Worm (Caenorhabditis elegans) whole organism, L2 larva: ENCODE measurements around the gene srb-16.

ENCODE experiments used
- blmp-1 ChIP-seq: sonication (generic microtip); optimal IDR thresholded peaks from 2 replicates; lab custom pipeline; 2017; ENCODE audit warnings: missing genetic modification characterization, mild to moderate bottlenecking, missing compliant biosample characterization, antibody characterized with exemption, moderate library complexity; ENCODE audit not compliant: insufficient read depth
- lin-39 ChIP-seq: fragments of 150-350 bp; optimal IDR thresholded peaks from 2 replicates; lab custom pipeline; 2014; ENCODE audit warnings: missing biosample characterization, missing genetic modification reagents, missing genetic modification characterization
- nhr-10 ChIP-seq: sonication (generic microtip); optimal IDR thresholded peaks from 2 replicates; lab custom pipeline; 2017; ENCODE audit warnings: missing biosample characterization, missing genetic modification characterization
- nhr-25 ChIP-seq: fragments of 150-350 bp; sonication (generic microtip); optimal IDR thresholded peaks from 3 replicates; lab custom pipeline; 2014; ENCODE audit warnings: missing biosample characterization, missing genetic modification characterization
- skn-1 ChIP-seq: sonication (generic microtip); optimal IDR thresholded peaks from 2 replicates; lab custom pipeline; 2017; ENCODE audit warnings: missing biosample characterization, missing genetic modification characterization
- unc-62 ChIP-seq: fragments of 150-350 bp; optimal IDR thresholded peaks from 2 replicates; lab custom pipeline; 2014; ENCODE audit warnings: missing biosample characterization, missing genetic modification reagents, missing genetic modification characterization

ce11 chrII:5157525-5157924 is 6.8 kb upstream of the srb-16 start, which contains the start of gene srb-13:
- no peak for TF ChIP-seq blmp-1 (tag; lab: Kevin White, UChicago)
- TF ChIP-seq nhr-25, result no peak
- TF ChIP-seq skn-1 (tag; lab: Kevin White, UChicago), result no peak
- no peak for TF ChIP-seq lin-39 (tag; lab: Kevin White, UChicago)
- TF ChIP-seq unc-62 (GFP tag; lab: Kevin White, UChicago), result no peak
- TF ChIP-seq nhr-10, result no peak
